Fruit fly (Drosophila melanogaster): Measurements from ENCODE around the gene MKP-4.

MKP-4 gene

DNA sequence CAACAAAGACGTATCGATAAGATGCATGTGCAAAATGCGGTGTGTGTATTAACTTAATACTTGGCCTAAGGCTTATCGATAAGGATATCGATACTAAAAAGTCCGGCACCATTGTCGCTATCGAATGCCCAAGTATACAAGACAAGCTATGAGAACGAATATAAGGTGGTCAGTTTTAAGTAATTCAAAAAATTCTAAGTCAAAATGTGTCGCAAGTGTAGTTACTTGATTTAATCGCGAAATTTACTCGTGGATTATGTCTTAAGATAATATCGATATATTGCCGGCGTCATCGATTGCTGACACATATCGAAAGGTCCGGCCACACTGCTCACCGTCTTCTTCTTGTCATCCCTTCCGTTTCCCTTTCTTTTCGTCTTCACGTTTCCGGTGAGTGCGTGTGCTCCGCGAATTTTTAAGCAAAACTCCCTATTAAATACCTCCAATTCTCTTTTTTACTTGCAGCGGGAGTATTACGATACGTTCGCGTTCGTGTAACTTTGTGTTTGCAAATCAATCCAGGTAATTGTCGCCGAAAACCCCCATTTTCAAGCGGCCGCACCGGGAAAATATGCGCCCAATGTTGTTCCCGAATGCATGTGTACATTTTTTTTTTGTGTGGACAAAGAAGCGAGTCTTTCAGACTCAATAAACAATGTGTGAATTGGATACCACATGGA is 25.1 kb upstream of the MKP-4 start, which contains the start of gene RpS10b (continued):
- peak; percentile 83 for TF ChIP-seq Abd-B (GFP tag; optimal IDR thresholded peaks at IDR 0.05)
- peak; percentile 82 for TF ChIP-seq unpg (GFP tag; optimal IDR thresholded peaks at IDR 0.05)
- peak; percentile 92 for TF ChIP-seq onecut (GFP tag; IDR thresholded peaks at IDR 0.05)
- TF ChIP-seq CG6175 (GFP tag; IDR thresholded peaks at IDR 0.05), result peak; percentile 66; the same call in 2 of the 3 replicates
- TF ChIP-seq Scr (GFP tag; IDR thresholded peaks at IDR 0.05; ENCODE audit: partially characterized antibody), result peak; percentile 97
- peak; percentile 75 for TF ChIP-seq CG8290 (GFP tag; optimal IDR thresholded peaks at IDR 0.05)
- TF ChIP-seq CG8290 (tag; optimal IDR thresholded peaks at IDR 0.05), result peak; percentile 86 to 95
- no peak for TF ChIP-seq usp (GFP tag; optimal IDR thresholded peaks at IDR 0.05)
- peak; percentile 93 for TF ChIP-seq CG17361 (GFP tag; IDR thresholded peaks at IDR 0.05)
- peak; percentile 39 for TF ChIP-seq Tbp (GFP tag; optimal IDR thresholded peaks at IDR 0.05)
- peak; percentile 90 for TF ChIP-seq CG11456 (GFP tag; IDR thresholded peaks at IDR 0.05)
- peak; percentile 79 for TF ChIP-seq CG4424 (GFP tag; optimal IDR thresholded peaks at IDR 0.05)
- TF ChIP-seq Taf1 (GFP tag; IDR thresholded peaks at IDR 0.05), result no peak; the same call in 1 of the 2 replicates
- peak; percentile 56; the same call in 1 of the 2 replicates for TF ChIP-seq CG14441 (GFP tag; IDR thresholded peaks at IDR 0.05)
- TF ChIP-seq wek (GFP tag; optimal IDR thresholded peaks at IDR 0.05), result peak; percentile 94
- TF ChIP-seq gfzf (GFP tag; optimal IDR thresholded peaks at IDR 0.05), result peak; percentile 62
- peak; percentile 72 for TF ChIP-seq ind (GFP tag; optimal IDR thresholded peaks at IDR 0.05)
- TF ChIP-seq CG15269 (tag; optimal IDR thresholded peaks at IDR 0.05), result peak; percentile 78
- TF ChIP-seq bowl (GFP tag; IDR thresholded peaks at IDR 0.05), result 0 out of 2 replicates have a peak, but pooled peaks have one; percentile 22
- 0 out of 2 replicates have a peak, but pooled peaks have one; percentile 32 for TF ChIP-seq gt (GFP tag; IDR thresholded peaks at IDR 0.05)
- peak; percentile 71 for TF ChIP-seq ap (GFP tag; IDR thresholded peaks at IDR 0.05)
- TF ChIP-seq amos (GFP tag; IDR thresholded peaks at IDR 0.05; ENCODE audit: partially characterized antibody), result peak; percentile 88
- peak; percentile 97 for TF ChIP-seq odd (GFP tag; optimal IDR thresholded peaks at IDR 0.05)
- TF ChIP-seq Doc3 (GFP tag; IDR thresholded peaks at IDR 0.05; ENCODE audit: partially characterized antibody), result peak; percentile 89
- peak; percentile 83 for TF ChIP-seq CG12299 (tag; optimal IDR thresholded peaks at IDR 0.05)
- TF ChIP-seq CG16813 (GFP tag; IDR thresholded peaks at IDR 0.05; ENCODE audit: partially characterized antibody), result peak; percentile 98
- TF ChIP-seq hkb (optimal IDR thresholded peaks at IDR 0.05), result peak; percentile 49
- peak; percentile 78 for TF ChIP-seq hkb (GFP tag; IDR thresholded peaks at IDR 0.05)
- peak; percentile 47 for TF ChIP-seq Sox102F (GFP tag; optimal IDR thresholded peaks at IDR 0.05)
- peak; percentile 44 for TF ChIP-seq CG7745 (tag; optimal IDR thresholded peaks at IDR 0.05)
- TF ChIP-seq gem (tag; optimal IDR thresholded peaks at IDR 0.05), result peak; percentile 57
- TF ChIP-seq Vsx1 (GFP tag; optimal IDR thresholded peaks at IDR 0.05), result peak; percentile 93
- TF ChIP-seq CG30403 (GFP tag; optimal IDR thresholded peaks at IDR 0.05), result peak; percentile 75
- TF ChIP-seq maf-S (GFP tag; optimal IDR thresholded peaks at IDR 0.05), result peak; percentile 74
- TF ChIP-seq CG12104 (GFP tag; optimal IDR thresholded peaks at IDR 0.05), result peak; percentile 94
- TF ChIP-seq CG7987 (GFP tag; optimal IDR thresholded peaks at IDR 0.05), result peak; percentile 97
- TF ChIP-seq crc (GFP tag; optimal IDR thresholded peaks at IDR 0.05), result peak; percentile 46
- peak; percentile 91 for TF ChIP-seq slp2 (GFP tag; optimal IDR thresholded peaks at IDR 0.05)
- peak; percentile 87 for TF ChIP-seq CG12391 (tag; optimal IDR thresholded peaks at IDR 0.05)
- no peak for TF ChIP-seq Ada2b (GFP tag; IDR thresholded peaks at IDR 0.05)
- peak; percentile 76 for TF ChIP-seq twi (tag; optimal IDR thresholded peaks at IDR 0.05)
- TF ChIP-seq gce (GFP tag; IDR thresholded peaks at IDR 0.05), result peak; percentile 87
- TF ChIP-seq Rfx (GFP tag; IDR thresholded peaks at IDR 0.05), result peak; percentile 80
- peak; percentile 85 for TF ChIP-seq pho (GFP tag; optimal IDR thresholded peaks at IDR 0.05)
- TF ChIP-seq Mes4 (GFP tag; optimal IDR thresholded peaks at IDR 0.05), result peak; percentile 98
- peak; percentile 96 for TF ChIP-seq Meics (GFP tag; optimal IDR thresholded peaks at IDR 0.05)
- TF ChIP-seq CG32532 (GFP tag; IDR thresholded peaks at IDR 0.05), result peak; percentile 96
- peak; percentile 96 for TF ChIP-seq kni (GFP tag; optimal IDR thresholded peaks at IDR 0.05)
- TF ChIP-seq sd (tag; optimal IDR thresholded peaks at IDR 0.05), result peak; percentile 46
- TF ChIP-seq CG6683 (GFP tag; optimal IDR thresholded peaks at IDR 0.05), result peak; percentile 84

Measured in whole organism, embryonic.